Fruit fly (Drosophila melanogaster): Measurements from ENCODE around the gene CG14969.

The CG14969 gene

dm6 chr3L:3319992-3320732, 14.6 kb downstream of the CG14969 start (continued):
- TF ChIP-seq sna (GFP tag; IDR thresholded peaks at IDR 0.05; ENCODE audit: partially characterized antibody) (no peak), ara (GFP tag; IDR thresholded peaks at IDR 0.05) (peak; percentile 26; the same call in 1 of the 2 replicates), CG32532 (GFP tag; IDR thresholded peaks at IDR 0.05) (peak; percentile 66), CG8924 (tag; optimal IDR thresholded peaks at IDR 0.05) (peak; percentile 12), Eip74EF (GFP tag; optimal IDR thresholded peaks at IDR 0.05) (peak in 1 of 2 experiments; percentile 58), CG11247 (GFP tag; IDR thresholded peaks at IDR 0.05) (peak; percentile 5; the same call in 1 of the 2 replicates), Sox102F (GFP tag; optimal IDR thresholded peaks at IDR 0.05) (no peak), CG1792 (GFP tag; optimal IDR thresholded peaks at IDR 0.05) (no peak), sd (tag; optimal IDR thresholded peaks at IDR 0.05) (peak; percentile 92), CG11723 (GFP tag; optimal IDR thresholded peaks at IDR 0.05) (no peak), cwo (GFP tag; optimal IDR thresholded peaks at IDR 0.05) (peak; percentile 58), fd102C (GFP tag; optimal IDR thresholded peaks at IDR 0.05) (no peak), Mrtf (GFP tag; IDR thresholded peaks at IDR 0.05) (no peak), ftz-f1 (GFP tag; optimal IDR thresholded peaks at IDR 0.05) (peak; percentile 78), CG17385 (GFP tag; optimal IDR thresholded peaks at IDR 0.05) (peak; percentile 38), CrebB (tag; optimal IDR thresholded peaks at IDR 0.05) (no peak), Drgx (GFP tag; IDR thresholded peaks at IDR 0.05) (no peak), CG3726 (GFP tag; IDR thresholded peaks at IDR 0.05) (0 out of 3 replicates have a peak, but pooled peaks have one; percentile 12), Hr51 (GFP tag; optimal IDR thresholded peaks at IDR 0.05) (no peak), Hmr (GFP tag; optimal IDR thresholded peaks at IDR 0.05) (peak; percentile 48), CG1647 (GFP tag; optimal IDR thresholded peaks at IDR 0.05) (peak; percentile 17), prd (optimal IDR thresholded peaks at IDR 0.05) (no peak), prd (GFP tag; IDR thresholded peaks at IDR 0.05) (peak; percentile 34; the same call in 1 of the 3 replicates), CG31224 (GFP tag; IDR thresholded peaks at IDR 0.05) (0 out of 2 replicates have a peak, but pooled peaks have one; percentile 15), CG31388 (GFP tag; optimal IDR thresholded peaks at IDR 0.05) (no peak), YL-1 (GFP tag; optimal IDR thresholded peaks at IDR 0.05) (no peak), CG7839 (tag; optimal IDR thresholded peaks at IDR 0.05) (peak; percentile 42), ranshi (GFP tag; IDR thresholded peaks at IDR 0.05) (no peak), CG8290 (GFP tag; optimal IDR thresholded peaks at IDR 0.05) (no peak), CG8290 (tag; optimal IDR thresholded peaks at IDR 0.05) (peak in 1 of 2 experiments; percentile 75), hb (GFP tag; IDR thresholded peaks at IDR 0.05; ENCODE audit: partially characterized antibody) (no peak), CG18262 (tag; optimal IDR thresholded peaks at IDR 0.05) (no peak), Gug (GFP tag; IDR thresholded peaks at IDR 0.05) (peak; percentile 6; the same call in 1 of the 4 replicates), lbe (GFP tag; optimal IDR thresholded peaks at IDR 0.05) (no peak), CG32767 (GFP tag; IDR thresholded peaks at IDR 0.05) (no peak), CG11560 (tag; IDR thresholded peaks at IDR 0.05) (no peak), CG34224 (GFP tag; IDR thresholded peaks at IDR 0.05; ENCODE audit: partially characterized antibody) (no peak), CG12299 (tag; optimal IDR thresholded peaks at IDR 0.05) (no peak), CG7987 (GFP tag; optimal IDR thresholded peaks at IDR 0.05) (no peak), NFAT (GFP tag; IDR thresholded peaks at IDR 0.05) (0 out of 2 replicates have a peak, but pooled peaks have one; percentile 30), Neu2 (GFP tag; optimal IDR thresholded peaks at IDR 0.05; ENCODE audit: borderline replicate concordance) (no peak), inv (GFP tag; IDR thresholded peaks at IDR 0.05; ENCODE audit: partially characterized antibody) (no peak), unc-4 (GFP tag; IDR thresholded peaks at IDR 0.05; ENCODE audit: partially characterized antibody) (no peak), CG3995 (GFP tag; optimal IDR thresholded peaks at IDR 0.05) (no peak), zfh2 (GFP tag; optimal IDR thresholded peaks at IDR 0.05) (peak; percentile 39), gfzf (GFP tag; optimal IDR thresholded peaks at IDR 0.05) (no peak), CG2129 (GFP tag; IDR thresholded peaks at IDR 0.05; ENCODE audit: partially characterized antibody) (no peak), CG12071 (GFP tag; optimal IDR thresholded peaks at IDR 0.05) (peak; percentile 42)
